Worm (Caenorhabditis elegans) whole organism, midembryonic: ENCODE measurements around the gene thoc-5.

Experiments
- T22C8.4 ChIP-seq: fragments of 200-800 bp; sonication (Bioruptor generic); IDR thresholded peaks from 2 replicates; pipeline ENCODE4 v1.3.6; 2022; ENCODE audit warnings: missing genetic modification characterization, missing compliant biosample characterization
- cog-1 ChIP-seq: sonication (generic microtip); optimal IDR thresholded peaks from 2 replicates; lab custom pipeline; 2016; ENCODE audit warnings: missing genetic modification characterization, missing compliant biosample characterization
- flt-1 ChIP-seq: fragments of 200-800 bp; sonication (Bioruptor generic); IDR thresholded peaks from 2 replicates; pipeline ENCODE4 v1.3.6; 2022; ENCODE audit warnings: missing genetic modification characterization, missing compliant biosample characterization
- klf-2 ChIP-seq: fragments of 200-800 bp; sonication (Bioruptor generic); conservative IDR thresholded peaks from 2 replicates; pipeline ENCODE4 v1.3.6; 2022; ENCODE audit warnings: missing genetic modification reagents, missing genetic modification characterization, missing compliant biosample characterization
- med-1 ChIP-seq: sonication (generic microtip); optimal IDR thresholded peaks from 2 replicates; lab custom pipeline; 2017; ENCODE audit warnings: missing genetic modification characterization, mild to moderate bottlenecking, missing compliant biosample characterization, antibody characterized with exemption, missing genetic modification reagents; ENCODE audit not compliant: insufficient read depth
- ref-1 ChIP-seq: fragments of 200-800 bp; sonication (Bioruptor generic); conservative IDR thresholded peaks from 2 replicates; pipeline ENCODE4 v1.3.6; 2022; ENCODE audit warnings: missing genetic modification reagents, missing genetic modification characterization, missing compliant biosample characterization
- tab-1 ChIP-seq: fragments of 200-800 bp; sonication (Bioruptor generic); IDR thresholded peaks from 2 replicates; pipeline ENCODE4 v1.3.6; 2022; ENCODE audit warnings: missing genetic modification characterization, missing compliant biosample characterization
- ztf-23 ChIP-seq: fragments of 200-800 bp; sonication (Bioruptor generic); IDR thresholded peaks from 2 replicates; pipeline ENCODE4 v1.3.6; 2022; ENCODE audit warnings: missing genetic modification reagents, missing genetic modification characterization, missing compliant biosample characterization
- ztf-29 ChIP-seq: fragments of 200-800 bp; sonication (Bioruptor generic); IDR thresholded peaks from 2 replicates; pipeline ENCODE4 v1.3.6; 2022; ENCODE audit warnings: missing genetic modification reagents, missing genetic modification characterization, missing compliant biosample characterization

thoc-5 gene

ce11 chrIII:5349250-5349649 is at the start of gene thoc-5:
Gene thoc-5 (minus strand): TSS chrIII:5349401.
- TF ChIP-seq T22C8.4 (GFP tag; lab: Robert Waterston, UW) (0 out of 2 replicates have a peak, but pooled peaks have one; percentile 18), tab-1 (GFP tag; lab: Robert Waterston, UW) (no peak), med-1 (GFP tag; lab: Kevin White, UChicago) (no peak), ref-1 (no peak), flt-1 (peak; percentile 80), ztf-23 (GFP tag; lab: Robert Waterston, UW) (peak; percentile 74), cog-1 (no peak), klf-2 (GFP tag; lab: Robert Waterston, UW) (peak; percentile 46; the same call in 1 of the 2 replicates), ztf-29 (0 out of 2 replicates have a peak, but pooled peaks have one; percentile 10)

ce11 chrIII:5395746-5396145 is 46.5 kb upstream of the thoc-5 start:
- TF ChIP-seq ztf-23 (GFP tag; lab: Robert Waterston, UW) (no peak), klf-2 (GFP tag; lab: Robert Waterston, UW) (no peak), tab-1 (GFP tag; lab: Robert Waterston, UW) (no peak), cog-1 (no peak), med-1 (GFP tag; lab: Kevin White, UChicago) (no peak), ref-1 (no peak), flt-1 (no peak), T22C8.4 (GFP tag; lab: Robert Waterston, UW) (no peak), ztf-29 (no peak)

ce11 chrIII:5389365-5389764 is 40.2 kb upstream of the thoc-5 start:
- TF ChIP-seq ref-1: no peak
- no peak for TF ChIP-seq cog-1

ce11 chrIII:5388113-5388512 is 38.9 kb upstream of the thoc-5 start:
- TF ChIP-seq ref-1 (no peak), cog-1 (no peak)

ce11 chrIII:5385315-5385714 is 36.1 kb upstream of the thoc-5 start, which contains the start of gene Y32H12A.7:
Gene Y32H12A.7 (minus strand): TSS chrIII:5385415.
- TF ChIP-seq med-1 (GFP tag; lab: Kevin White, UChicago) (no peak), ztf-23 (GFP tag; lab: Robert Waterston, UW) (no peak)

DNA sequence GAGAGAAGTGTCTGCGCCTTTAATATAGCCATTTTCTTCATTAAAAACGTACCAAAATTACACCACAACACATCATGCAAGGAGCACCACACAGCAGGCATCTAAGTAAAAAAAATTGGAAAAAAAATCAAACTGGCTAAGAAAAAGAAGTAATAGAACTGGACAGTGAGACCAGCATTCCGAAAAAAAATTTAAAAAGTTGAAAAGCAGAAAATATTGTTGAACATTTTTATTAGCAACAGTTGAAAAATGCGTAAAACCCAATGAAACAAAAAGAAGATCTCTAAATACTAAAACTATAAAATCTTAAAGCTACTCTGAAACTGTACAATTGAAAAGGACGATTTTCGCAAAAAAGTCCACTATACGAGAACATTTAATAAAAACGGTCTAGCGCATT is 32.9 kb upstream of the thoc-5 start, which contains the start of gene Y32H12A.6:
Y32H12A.6 (minus strand) TSS at position 101 of the 400 bp plus-strand sequence.
- TF ChIP-seq klf-2 (GFP tag; lab: Robert Waterston, UW) (no peak), cog-1 (no peak), ztf-23 (GFP tag; lab: Robert Waterston, UW) (no peak), T22C8.4 (GFP tag; lab: Robert Waterston, UW) (no peak), ztf-29 (no peak), tab-1 (GFP tag; lab: Robert Waterston, UW) (no peak), ref-1 (no peak), flt-1 (no peak), med-1 (GFP tag; lab: Kevin White, UChicago) (no peak)

DNA sequence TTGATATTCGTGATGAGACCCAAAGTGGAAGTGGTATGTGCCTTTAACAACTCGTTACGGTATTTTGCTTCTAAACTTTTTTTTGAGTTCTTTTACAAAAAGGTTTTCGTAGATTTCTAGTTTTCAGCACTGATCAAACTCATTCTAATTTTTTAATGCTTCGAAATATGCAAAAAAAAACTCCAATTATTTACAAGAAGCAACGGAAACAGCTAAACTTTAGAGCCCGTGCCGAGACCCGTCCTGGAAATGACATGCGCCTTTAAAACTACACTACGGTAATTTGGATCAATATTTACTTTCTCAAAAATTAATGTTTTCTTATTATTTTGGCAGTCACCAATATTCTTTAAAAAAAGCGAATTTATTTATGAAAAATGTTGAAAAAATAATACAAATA is 31.4 kb upstream of the thoc-5 start:
- TF ChIP-seq ztf-29 (no peak), ztf-23 (GFP tag; lab: Robert Waterston, UW) (no peak), ref-1 (no peak), T22C8.4 (GFP tag; lab: Robert Waterston, UW) (no peak), tab-1 (GFP tag; lab: Robert Waterston, UW) (no peak), klf-2 (GFP tag; lab: Robert Waterston, UW) (no peak), flt-1 (no peak)

ce11 chrIII:5379879-5380331 is 30.7 kb upstream of the thoc-5 start, which contains the start of gene paqr-2:
Gene paqr-2 (minus strand): TSS chrIII:5379929.
- TF ChIP-seq cog-1: no peak
- no peak for TF ChIP-seq ztf-29
- TF ChIP-seq T22C8.4 (GFP tag; lab: Robert Waterston, UW): no peak
- TF ChIP-seq med-1 (GFP tag; lab: Kevin White, UChicago): no peak
- no peak for TF ChIP-seq klf-2 (GFP tag; lab: Robert Waterston, UW)
- TF ChIP-seq tab-1 (GFP tag; lab: Robert Waterston, UW): no peak
- no peak for TF ChIP-seq flt-1
- TF ChIP-seq ref-1: no peak
- TF ChIP-seq ztf-23 (GFP tag; lab: Robert Waterston, UW): no peak

ce11 chrIII:5375001-5375532 is 25.9 kb upstream of the thoc-5 start:
- TF ChIP-seq ztf-29 (no peak), T22C8.4 (GFP tag; lab: Robert Waterston, UW) (no peak), flt-1 (no peak), med-1 (GFP tag; lab: Kevin White, UChicago) (no peak), tab-1 (GFP tag; lab: Robert Waterston, UW) (no peak), klf-2 (GFP tag; lab: Robert Waterston, UW) (no peak)

DNA sequence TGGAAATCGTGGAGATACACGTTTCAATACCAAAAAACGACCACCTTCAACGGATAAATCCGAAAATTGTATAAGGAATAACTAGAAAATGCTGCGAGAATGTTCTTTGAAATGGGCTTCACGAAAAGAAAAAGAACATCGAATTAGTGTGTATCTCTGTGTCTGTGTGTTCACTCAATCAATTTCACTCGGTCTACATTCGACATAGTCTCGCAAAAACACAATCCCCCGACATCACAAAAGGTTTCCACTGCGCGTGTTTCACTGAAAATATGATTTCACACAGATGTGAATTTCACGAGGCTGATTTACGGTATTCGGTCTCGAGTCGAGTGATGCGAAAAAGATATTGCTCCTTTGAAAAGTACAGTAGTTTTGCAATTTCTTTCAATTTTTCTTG is 24.5 kb upstream of the thoc-5 start:
- TF ChIP-seq cog-1 (no peak), T22C8.4 (GFP tag; lab: Robert Waterston, UW) (no peak), ref-1 (no peak), flt-1 (no peak), tab-1 (GFP tag; lab: Robert Waterston, UW) (no peak), ztf-23 (GFP tag; lab: Robert Waterston, UW) (no peak), med-1 (GFP tag; lab: Kevin White, UChicago) (no peak), klf-2 (GFP tag; lab: Robert Waterston, UW) (no peak), ztf-29 (no peak)

- TF ChIP-seq cog-1 (no peak), ztf-29 (no peak), T22C8.4 (GFP tag; lab: Robert Waterston, UW) (no peak), tab-1 (GFP tag; lab: Robert Waterston, UW) (no peak), ref-1 (no peak), ztf-23 (GFP tag; lab: Robert Waterston, UW) (no peak), flt-1 (no peak), klf-2 (GFP tag; lab: Robert Waterston, UW) (no peak), med-1 (GFP tag; lab: Kevin White, UChicago) (no peak)
These were observed 23.7 kb upstream of the thoc-5 start for ce11 chrIII:5372884-5373283.
